Worm (Caenorhabditis elegans) whole organism, L3 larva: ENCODE measurements around the gene zyg-8.

ENCODE experiments used
- R02D3.7 ChIP-seq: fragments of 150-350 bp; optimal IDR thresholded peaks from 2 replicates; lab custom pipeline; 2014; ENCODE audit warnings: missing biosample characterization, missing genetic modification characterization
- ZK546.5 ChIP-seq: sonication (generic microtip); optimal IDR thresholded peaks from 2 replicates; lab custom pipeline; 2017; ENCODE audit warnings: missing biosample characterization, missing genetic modification characterization
- aly-2 ChIP-seq: fragments of 150-350 bp; optimal IDR thresholded peaks from 2 replicates; lab custom pipeline; 2014; ENCODE audit warnings: missing biosample characterization, missing genetic modification characterization
- ama-1 ChIP-seq: fragments of 150-350 bp; optimal IDR thresholded peaks from 2 replicates; lab custom pipeline; 2018
- ceh-28 ChIP-seq: fragments of 150-350 bp; optimal IDR thresholded peaks from 2 replicates; lab custom pipeline; 2014; ENCODE audit warnings: missing biosample characterization, missing genetic modification reagents, missing genetic modification characterization
- ceh-9 ChIP-seq: sonication (generic microtip); optimal IDR thresholded peaks from 2 replicates; lab custom pipeline; 2018; ENCODE audit warnings: missing biosample characterization, missing genetic modification characterization
- daf-12 ChIP-seq: fragments of 150-350 bp; optimal IDR thresholded peaks from 2 replicates; lab custom pipeline; 2014; ENCODE audit warnings: missing biosample characterization, missing genetic modification reagents, missing genetic modification characterization
- egl-27 ChIP-seq: sonication (generic microtip); optimal IDR thresholded peaks from 4 replicates; lab custom pipeline; 2017; ENCODE audit warnings: missing biosample characterization, missing genetic modification reagents, missing genetic modification characterization
- elt-1 ChIP-seq: fragments of 150-350 bp; optimal IDR thresholded peaks from 2 replicates; lab custom pipeline; 2014; ENCODE audit warnings: missing biosample characterization, missing genetic modification characterization
- elt-2 ChIP-seq: sonication (generic microtip); optimal IDR thresholded peaks from 2 replicates; lab custom pipeline; 2016; ENCODE audit warnings: missing genetic modification reagents, mild to moderate bottlenecking, missing genetic modification characterization, missing compliant biosample characterization
- fkh-10 ChIP-seq: sonication (generic microtip); optimal IDR thresholded peaks from 2 replicates; lab custom pipeline; 2017; ENCODE audit warnings: missing biosample characterization, missing genetic modification reagents, missing genetic modification characterization
- fos-1 ChIP-seq: fragments of 150-350 bp; optimal IDR thresholded peaks from 2 replicates; lab custom pipeline; 2014; ENCODE audit warnings: missing biosample characterization, missing genetic modification characterization
- hmg-11 ChIP-seq: sonication (generic microtip); optimal IDR thresholded peaks from 2 replicates; lab custom pipeline; 2016; ENCODE audit warnings: missing genetic modification characterization, missing compliant biosample characterization
- lin-15B ChIP-seq: fragments of 150-350 bp; optimal IDR thresholded peaks from 2 replicates; lab custom pipeline; 2014; ENCODE audit warnings: missing biosample characterization, missing genetic modification characterization
- lin-39 ChIP-seq: fragments of 150-350 bp; optimal IDR thresholded peaks from 2 replicates; lab custom pipeline; 2018; ENCODE audit warnings: missing biosample characterization, missing genetic modification reagents, missing genetic modification characterization
- mdl-1 ChIP-seq: fragments of 150-350 bp; optimal IDR thresholded peaks from 2 replicates; lab custom pipeline; 2014; ENCODE audit warnings: missing biosample characterization, missing genetic modification characterization
- mml-1 ChIP-seq: fragments of 150-350 bp; sonication (generic microtip); optimal IDR thresholded peaks from 3 replicates; lab custom pipeline; 2014; ENCODE audit warnings: missing biosample characterization, missing genetic modification characterization
- nhr-11 ChIP-seq: fragments of 150-350 bp; optimal IDR thresholded peaks from 2 replicates; lab custom pipeline; 2014; ENCODE audit warnings: missing biosample characterization, missing genetic modification characterization
- nhr-12 ChIP-seq: fragments of 150-350 bp; optimal IDR thresholded peaks from 2 replicates; lab custom pipeline; 2014; ENCODE audit warnings: missing biosample characterization, missing genetic modification characterization
- nhr-23 ChIP-seq: fragments of 150-350 bp; optimal IDR thresholded peaks from 2 replicates; lab custom pipeline; 2014; ENCODE audit warnings: missing biosample characterization, missing genetic modification reagents, missing genetic modification characterization
- nhr-237 ChIP-seq: fragments of 150-350 bp; optimal IDR thresholded peaks from 2 replicates; lab custom pipeline; 2014; ENCODE audit warnings: missing biosample characterization, missing genetic modification characterization
- nhr-25 ChIP-seq: sonication (generic microtip); optimal IDR thresholded peaks from 2 replicates; lab custom pipeline; 2017; ENCODE audit warnings: missing biosample characterization, missing genetic modification characterization
- nhr-43 ChIP-seq: sonication (generic microtip); optimal IDR thresholded peaks from 2 replicates; lab custom pipeline; 2016; ENCODE audit warnings: mild to moderate bottlenecking, missing genetic modification characterization, missing compliant biosample characterization; ENCODE audit not compliant: poor library complexity, severe bottlenecking
- nhr-67 ChIP-seq: fragments of 150-350 bp; optimal IDR thresholded peaks from 2 replicates; lab custom pipeline; 2014; ENCODE audit warnings: missing biosample characterization, missing genetic modification characterization
- nhr-76 ChIP-seq: fragments of 150-350 bp; sonication (generic microtip); optimal IDR thresholded peaks from 5 replicates; lab custom pipeline; 2014; ENCODE audit warnings: missing biosample characterization, missing genetic modification characterization
- pqm-1 ChIP-seq: fragments of 150-350 bp; optimal IDR thresholded peaks from 2 replicates; lab custom pipeline; 2017; ENCODE audit warnings: missing biosample characterization, missing genetic modification characterization, inconsistent platforms
- sea-2 ChIP-seq: fragments of 150-350 bp; sonication (generic microtip); optimal IDR thresholded peaks from 4 replicates; lab custom pipeline; 2014; ENCODE audit warnings: missing biosample characterization, missing genetic modification reagents, missing genetic modification characterization
- snpc-4 ChIP-seq: fragments of 150-350 bp; optimal IDR thresholded peaks from 2 replicates; lab custom pipeline; 2014; ENCODE audit warnings: missing biosample characterization, missing genetic modification characterization
- unc-39 ChIP-seq: sonication (generic microtip); optimal IDR thresholded peaks from 4 replicates; lab custom pipeline; 2017; ENCODE audit warnings: missing biosample characterization, missing genetic modification characterization
- unc-62 ChIP-seq: fragments of 150-350 bp; sonication (generic microtip); optimal IDR thresholded peaks from 4 replicates; lab custom pipeline; 2014; ENCODE audit warnings: missing biosample characterization, missing genetic modification reagents, missing genetic modification characterization
- ztf-11 ChIP-seq: fragments of 150-350 bp; optimal IDR thresholded peaks from 2 replicates; lab custom pipeline; 2014; ENCODE audit warnings: missing biosample characterization, missing genetic modification characterization

The zyg-8 gene

DNA sequence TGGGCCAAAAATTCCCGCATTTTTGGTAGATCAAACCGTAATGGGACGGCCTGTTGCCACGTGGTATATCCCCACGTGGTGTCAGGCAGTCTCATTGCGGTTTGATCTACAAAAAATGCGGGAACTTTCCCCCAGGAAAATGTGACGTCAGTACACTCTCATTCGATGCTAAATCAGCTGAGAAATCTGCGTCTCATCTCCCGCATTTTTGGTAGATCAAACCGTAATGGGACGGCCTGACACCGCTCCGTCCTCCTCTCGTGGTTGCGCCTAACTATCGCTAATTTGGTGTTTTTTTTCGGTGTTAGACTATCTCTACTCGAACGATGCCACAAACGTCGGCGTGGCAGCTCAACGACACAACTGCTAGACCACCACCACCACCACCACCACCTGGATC lies at the start of gene zyg-8:
Gene zyg-8, plus strand, starts transcription at position 301 of the 400 bp plus-strand sequence.
- TF ChIP-seq daf-12 (tag; lab: Kevin White, UChicago), result no peak
- TF ChIP-seq sea-2 (GFP tag; lab: Kevin White, UChicago), result no peak
- no peak for TF ChIP-seq egl-27 (tag; lab: Kevin White, UChicago)
- TF ChIP-seq nhr-12 (tag; lab: Kevin White, UChicago), result no peak
- TF ChIP-seq lin-39, result no peak
- TF ChIP-seq elt-1 (tag; lab: Kevin White, UChicago), result no peak
- no peak for TF ChIP-seq fos-1 (tag; lab: Kevin White, UChicago)
- TF ChIP-seq nhr-11 (tag; lab: Kevin White, UChicago), result no peak
- no peak for TF ChIP-seq mml-1 (tag; lab: Kevin White, UChicago)
- TF ChIP-seq, all 47 proteins: peak for 0

DNA sequence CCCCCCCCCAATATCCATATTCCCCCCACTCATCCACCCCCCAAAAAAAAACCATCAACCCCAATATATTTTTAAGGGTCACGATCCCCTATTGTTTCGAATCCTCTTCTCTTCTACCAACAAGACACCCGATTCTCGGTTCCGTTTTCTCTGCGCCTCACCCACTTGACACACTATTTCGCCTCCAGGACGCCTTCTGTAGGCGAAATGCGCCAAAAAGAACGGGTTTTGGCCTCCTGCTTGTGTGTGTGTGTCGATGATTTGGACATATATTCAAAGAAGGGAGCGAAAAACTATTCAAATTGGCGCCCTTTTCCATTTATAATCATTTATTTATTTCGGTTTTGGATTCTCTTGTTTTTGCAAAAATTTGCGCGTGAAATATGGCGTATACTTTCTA lies 48.5 kb upstream of the zyg-8 start:
- TF ChIP-seq nhr-76 (no peak), hmg-11 (tag; lab: Kevin White, UChicago) (peak; percentile 6), nhr-25 (tag; lab: Kevin White, UChicago) (peak; percentile 69), nhr-23 (tag; lab: Kevin White, UChicago) (peak; percentile 52)

DNA sequence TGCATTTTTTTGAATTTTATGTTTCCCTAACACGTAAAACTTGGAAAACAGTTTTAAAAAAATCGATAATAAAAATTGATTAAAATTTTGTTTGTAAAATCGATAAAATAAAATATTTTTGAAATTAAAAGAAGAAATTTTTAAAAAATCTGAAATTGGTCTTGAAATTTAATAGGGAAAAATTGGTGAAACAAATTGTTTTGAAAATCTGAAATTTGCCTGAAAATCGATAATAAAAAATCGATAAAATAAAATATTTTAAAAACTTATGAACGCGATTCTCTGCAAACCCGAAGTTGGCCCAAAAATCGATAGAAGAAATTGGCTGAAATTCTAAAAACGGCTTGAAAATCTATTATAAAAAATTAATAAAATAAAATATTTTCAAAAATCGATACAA lies 47.8 kb upstream of the zyg-8 start:
- TF ChIP-seq nhr-23 (tag; lab: Kevin White, UChicago) (no peak), ceh-28 (tag; lab: Kevin White, UChicago) (peak; percentile 56)

DNA sequence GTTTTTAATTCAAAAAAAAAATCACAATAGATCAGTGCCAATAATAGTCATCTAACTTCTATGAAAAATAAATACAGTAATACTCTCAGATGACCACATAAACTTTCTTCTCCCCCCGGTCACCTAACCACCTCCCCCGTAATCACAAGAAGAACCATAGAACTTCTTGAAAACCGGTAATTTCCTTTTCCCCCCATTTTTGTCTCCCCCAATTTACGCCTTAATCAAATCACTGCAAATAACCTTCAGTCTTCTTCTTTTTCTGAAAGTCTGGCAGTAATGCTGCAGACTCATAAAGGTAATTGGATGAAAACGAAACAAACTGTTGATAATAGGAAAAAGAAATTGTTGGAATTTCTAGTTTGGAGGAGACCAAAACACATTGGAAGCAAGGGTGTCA lies 47.0 kb upstream of the zyg-8 start:
- no peak for TF ChIP-seq R02D3.7 (tag; lab: Kevin White, UChicago)
- no peak for TF ChIP-seq nhr-67 (tag; lab: Kevin White, UChicago)

DNA sequence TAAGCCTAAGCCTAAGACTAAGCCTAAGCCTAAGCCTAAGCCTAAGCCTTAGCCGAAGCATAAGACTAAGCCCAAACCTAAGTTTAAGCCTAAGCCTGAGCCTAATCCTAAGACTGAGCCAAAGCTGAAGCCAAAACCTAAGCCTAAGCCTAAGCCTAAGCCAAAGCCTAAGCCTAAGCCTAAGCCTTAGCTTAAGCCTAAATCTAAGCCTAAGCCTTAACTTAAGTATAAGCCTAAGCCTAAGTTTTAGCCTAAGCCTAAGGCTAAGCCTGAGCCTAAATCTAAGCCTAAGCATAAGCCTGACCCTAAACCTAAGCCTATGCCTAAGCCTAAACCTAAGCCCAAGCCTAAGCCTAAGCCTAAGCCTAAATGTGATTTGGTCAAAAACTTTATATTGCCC lies 46.3 kb upstream of the zyg-8 start:
- TF ChIP-seq nhr-23 (tag; lab: Kevin White, UChicago), result no peak
- TF ChIP-seq lin-15B (tag; lab: Kevin White, UChicago), result no peak
- no peak for TF ChIP-seq ceh-9 (tag; lab: Kevin White, UChicago)
- TF ChIP-seq nhr-76, result no peak
- TF ChIP-seq pqm-1 (tag; lab: Kevin White, UChicago), result no peak
- TF ChIP-seq lin-39, result no peak

DNA sequence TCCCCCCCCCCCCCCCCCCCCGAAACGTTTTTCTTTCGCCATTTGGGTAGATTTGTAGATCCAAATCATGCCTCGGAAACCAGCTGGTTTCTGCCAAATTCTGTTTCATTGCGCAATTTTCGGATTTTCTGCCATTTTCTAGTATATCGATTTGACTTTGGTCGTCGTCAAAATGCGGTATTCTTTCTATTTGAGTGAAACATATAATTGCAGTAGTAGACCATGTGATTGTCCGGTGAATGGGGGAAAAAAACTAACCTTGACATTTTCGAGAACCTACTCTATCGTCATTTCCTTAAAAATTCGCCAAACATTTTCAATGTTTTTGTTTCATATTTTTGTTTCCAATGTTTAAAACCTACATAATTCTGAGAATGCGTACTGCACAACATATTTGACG lies 45.9 kb upstream of the zyg-8 start:
- TF ChIP-seq nhr-76, result no peak
- peak; percentile 69 for TF ChIP-seq nhr-25 (tag; lab: Kevin White, UChicago)
- TF ChIP-seq nhr-12 (tag; lab: Kevin White, UChicago), result no peak
- no peak for TF ChIP-seq ZK546.5 (tag; lab: Kevin White, UChicago)
- TF ChIP-seq nhr-23 (tag; lab: Kevin White, UChicago), result peak; percentile 72

DNA sequence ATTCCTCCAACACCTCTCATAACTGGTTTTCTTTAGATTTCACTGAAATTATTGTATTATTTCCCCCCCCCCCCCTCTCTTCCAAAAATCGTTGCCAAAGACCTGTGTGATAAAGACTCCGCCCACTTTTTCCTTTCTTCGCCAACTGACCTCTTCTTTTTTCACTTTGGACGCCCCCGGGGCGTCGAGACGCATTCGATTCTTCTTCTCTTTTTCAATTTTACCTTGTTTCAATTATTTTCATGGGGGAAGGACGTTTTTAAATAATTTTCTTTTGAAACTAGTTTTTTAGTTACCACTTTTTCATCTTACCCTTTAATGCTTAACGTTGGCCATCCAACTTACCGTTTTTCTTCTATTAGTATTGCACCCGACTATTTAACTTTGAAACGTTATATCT lies 43.5 kb upstream of the zyg-8 start:
- TF ChIP-seq ama-1 (lab: Kevin White, UChicago) (peak; percentile 73), nhr-25 (tag; lab: Kevin White, UChicago) (peak; percentile 37), pqm-1 (tag; lab: Kevin White, UChicago) (no peak)

DNA sequence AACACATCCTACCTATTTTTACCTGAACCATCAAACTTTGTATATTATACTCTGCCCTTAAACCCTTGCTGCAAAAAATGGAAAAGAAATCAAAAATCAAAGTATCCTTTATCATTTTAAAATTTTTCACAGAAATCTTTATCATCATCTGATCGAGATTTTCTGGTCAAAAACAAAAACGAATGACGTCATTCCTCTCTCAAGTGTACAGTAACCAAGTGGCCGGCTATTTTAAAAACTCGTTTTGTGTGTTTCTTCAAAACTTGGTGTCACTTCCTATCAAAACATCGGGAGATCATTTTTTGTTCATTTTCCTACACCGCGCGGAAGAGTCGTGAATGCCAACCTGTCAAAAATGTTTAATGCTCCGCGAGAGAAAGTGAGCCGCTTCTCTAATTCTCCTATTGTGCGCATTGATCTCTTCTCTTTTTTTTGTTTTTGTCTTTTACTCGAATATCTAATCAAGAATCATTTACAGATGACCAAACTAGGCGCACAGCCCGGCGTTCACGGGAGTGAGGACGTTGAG lies 41.4 kb upstream of the zyg-8 start, which contains the start of gene brp-1:
Gene brp-1, plus strand, starts transcription at position 479 of the 529 bp plus-strand sequence.
- TF ChIP-seq elt-2 (tag; lab: Kevin White, UChicago) (no peak), nhr-43 (peak; percentile 67), nhr-23 (tag; lab: Kevin White, UChicago) (peak; percentile 21), ama-1 (lab: Kevin White, UChicago) (peak; percentile 32), ztf-11 (tag; lab: Kevin White, UChicago) (no peak)

DNA sequence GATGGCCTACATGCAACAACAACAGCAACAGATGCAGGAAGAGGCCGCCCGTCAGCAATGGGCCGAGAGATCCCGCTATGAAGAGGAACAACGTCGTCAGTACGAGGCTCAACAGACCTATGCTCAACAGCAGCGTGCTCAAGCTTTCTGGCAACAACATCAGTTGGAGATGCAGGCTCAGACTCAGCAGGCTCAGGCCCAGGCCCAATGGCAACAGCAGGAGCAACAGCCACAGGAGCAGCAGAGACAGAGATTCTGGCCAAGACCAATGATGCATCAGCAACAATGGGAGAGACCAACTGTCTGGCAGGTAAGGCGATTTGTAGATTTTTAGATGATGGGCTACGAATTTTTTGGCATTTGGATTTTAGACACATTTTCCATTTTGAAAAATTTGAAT lies 39.2 kb upstream of the zyg-8 start:
- TF ChIP-seq aly-2, result no peak
- TF ChIP-seq snpc-4 (tag; lab: Kevin White, UChicago), result no peak
- no peak for TF ChIP-seq fkh-10 (GFP tag; lab: Kevin White, UChicago)
- TF ChIP-seq mdl-1 (tag; lab: Kevin White, UChicago), result no peak
- TF ChIP-seq unc-62 (GFP tag; lab: Kevin White, UChicago), result no peak
- TF ChIP-seq unc-39, result no peak
- TF ChIP-seq egl-27 (tag; lab: Kevin White, UChicago), result no peak
- TF ChIP-seq nhr-237 (tag; lab: Kevin White, UChicago), result no peak
- TF ChIP-seq, all 47 proteins: peak for 0
